Worm (Caenorhabditis elegans) whole organism, young adult: ENCODE measurements around the gene odr-1.

ENCODE experiments used
- C06A6.2 ChIP-seq: fragments of 200-800 bp; sonication (Bioruptor generic); conservative IDR thresholded peaks from 2 replicates; pipeline ENCODE4 v1.3.6; 2022; ENCODE audit warnings: missing genetic modification characterization, missing compliant biosample characterization
- D2030.7 ChIP-seq: fragments of 200-800 bp; sonication (Bioruptor generic); IDR thresholded peaks from 2 replicates; pipeline ENCODE4 v1.3.6; 2022; ENCODE audit warnings: missing genetic modification reagents, missing genetic modification characterization, missing compliant biosample characterization
- F39B2.1 ChIP-seq: fragments of 200-800 bp; sonication (Bioruptor generic); IDR thresholded peaks from 2 replicates; pipeline ENCODE4 v1.3.6; 2022; ENCODE audit warnings: missing genetic modification reagents, missing genetic modification characterization, missing compliant biosample characterization
- F52B5.7 ChIP-seq: sonication (generic microtip); optimal IDR thresholded peaks from 2 replicates; lab custom pipeline; 2016; ENCODE audit warnings: mild to moderate bottlenecking, missing genetic modification characterization, missing compliant biosample characterization
- F55B11.4 ChIP-seq: sonication (generic microtip); optimal IDR thresholded peaks from 2 replicates; lab custom pipeline; 2016; ENCODE audit warnings: missing compliant biosample characterization, missing genetic modification characterization, borderline replicate concordance; ENCODE audit not compliant: insufficient read depth
- F57A8.1 ChIP-seq: fragments of 200-800 bp; sonication (Bioruptor generic); optimal IDR thresholded peaks from 2 replicates; lab custom pipeline; 2018; ENCODE audit warnings: mild to moderate bottlenecking, missing genetic modification characterization, moderate library complexity, missing compliant biosample characterization
- K12H6.12 ChIP-seq: fragments of 200-800 bp; sonication (Bioruptor generic); optimal IDR thresholded peaks from 2 replicates; lab custom pipeline; 2018; ENCODE audit warnings: mild to moderate bottlenecking, missing genetic modification characterization, missing compliant biosample characterization
- Y53F4B.3 ChIP-seq: fragments of 200-800 bp; sonication (Bioruptor generic); IDR thresholded peaks from 2 replicates; pipeline ENCODE4 v1.3.6; 2022; ENCODE audit warnings: missing genetic modification reagents, missing genetic modification characterization, missing compliant biosample characterization
- Y56A3A.18 ChIP-seq: fragments of 200-800 bp; sonication (Bioruptor generic); IDR thresholded peaks from 2 replicates; pipeline ENCODE4 v1.3.6; 2022; ENCODE audit warnings: missing genetic modification reagents, missing genetic modification characterization, missing compliant biosample characterization
- Y95B8A.8 ChIP-seq: fragments of 200-800 bp; sonication (Bioruptor generic); IDR thresholded peaks from 2 replicates; pipeline ENCODE4 v1.3.6; 2022; ENCODE audit warnings: missing genetic modification reagents, missing genetic modification characterization, missing compliant biosample characterization
- ama-1 ChIP-seq, 3 experiments: fragments of 150-350 bp in 1 of 3; sonication (generic microtip) in 2 of 3; optimal IDR thresholded peaks; 2 replicates each; lab custom pipeline; 2014 to 2018; ENCODE audit warnings: missing biosample characterization in 2 of 3, missing genetic modification characterization in 2 of 3, missing genetic modification reagents in 2 of 3
- atf-7 ChIP-seq: sonication (generic microtip); optimal IDR thresholded peaks from 2 replicates; lab custom pipeline; 2017; ENCODE audit warnings: mild to moderate bottlenecking, missing genetic modification characterization, missing compliant biosample characterization
- athp-1 ChIP-seq: sonication (generic microtip); optimal IDR thresholded peaks from 2 replicates; lab custom pipeline; 2017; ENCODE audit warnings: mild to moderate bottlenecking, missing genetic modification characterization, missing compliant biosample characterization
- attf-5 ChIP-seq: fragments of 200-800 bp; sonication (Bioruptor generic); optimal IDR thresholded peaks from 2 replicates; lab custom pipeline; 2018; ENCODE audit warnings: mild to moderate bottlenecking, missing genetic modification characterization, missing compliant biosample characterization
- attf-6 ChIP-seq: fragments of 200-800 bp; sonication (Bioruptor generic); IDR thresholded peaks from 2 replicates; pipeline ENCODE4 v1.3.6; 2022; ENCODE audit warnings: missing genetic modification reagents, missing genetic modification characterization, missing compliant biosample characterization
- ccch-3 ChIP-seq: fragments of 200-800 bp; sonication (Bioruptor generic); optimal IDR thresholded peaks from 2 replicates; lab custom pipeline; 2018; ENCODE audit warnings: mild to moderate bottlenecking, missing genetic modification characterization, missing compliant biosample characterization
- ceh-27 ChIP-seq: fragments of 200-800 bp; sonication (Bioruptor generic); optimal IDR thresholded peaks from 2 replicates; lab custom pipeline; 2018; ENCODE audit warnings: mild to moderate bottlenecking, missing genetic modification characterization, moderate library complexity, missing compliant biosample characterization
- ceh-79 ChIP-seq: sonication (generic microtip); optimal IDR thresholded peaks from 2 replicates; lab custom pipeline; 2017; ENCODE audit warnings: mild to moderate bottlenecking, missing genetic modification characterization, missing compliant biosample characterization
- ceh-91 ChIP-seq: fragments of 200-800 bp; sonication (Bioruptor generic); IDR thresholded peaks from 2 replicates; pipeline ENCODE4 v1.3.6; 2022; ENCODE audit warnings: missing genetic modification reagents, missing genetic modification characterization, missing compliant biosample characterization
- die-1 ChIP-seq: sonication (generic microtip); optimal IDR thresholded peaks from 2 replicates; lab custom pipeline; 2016; ENCODE audit warnings: missing genotype, mild to moderate bottlenecking, missing genetic modification characterization, missing compliant biosample characterization
- dox-1 ChIP-seq: fragments of 200-800 bp; sonication (Bioruptor generic); IDR thresholded peaks from 2 replicates; pipeline ENCODE4 v1.3.6; 2022; ENCODE audit warnings: missing genetic modification reagents, missing genetic modification characterization, missing compliant biosample characterization
- dpff-1 ChIP-seq: sonication (generic microtip); optimal IDR thresholded peaks from 2 replicates; lab custom pipeline; 2017; ENCODE audit warnings: mild to moderate bottlenecking, missing genetic modification characterization, missing compliant biosample characterization
- egl-18 ChIP-seq: fragments of 200-800 bp; sonication (Bioruptor generic); IDR thresholded peaks from 2 replicates; pipeline ENCODE4 v1.3.6; 2022; ENCODE audit warnings: missing genetic modification reagents, missing genetic modification characterization, missing compliant biosample characterization
- egl-44 ChIP-seq: fragments of 200-800 bp; sonication (Bioruptor generic); IDR thresholded peaks from 2 replicates; pipeline ENCODE4 v1.3.6; 2022; ENCODE audit warnings: missing genetic modification reagents, missing genetic modification characterization, missing compliant biosample characterization
- egrh-3 ChIP-seq: fragments of 200-800 bp; sonication (Bioruptor generic); IDR thresholded peaks from 2 replicates; pipeline ENCODE4 v1.3.6; 2022; ENCODE audit warnings: missing genetic modification reagents, missing genetic modification characterization, missing compliant biosample characterization
- ekl-4 ChIP-seq: fragments of 200-800 bp; sonication (Bioruptor generic); IDR thresholded peaks from 2 replicates; pipeline ENCODE4 v1.3.6; 2022; ENCODE audit warnings: missing genetic modification reagents, missing genetic modification characterization, missing compliant biosample characterization
- gei-17 ChIP-seq: fragments of 200-800 bp; sonication (Bioruptor generic); optimal IDR thresholded peaks from 2 replicates; lab custom pipeline; 2018; ENCODE audit warnings: mild to moderate bottlenecking, missing genetic modification characterization, missing compliant biosample characterization
- hlh-12 ChIP-seq: sonication (generic microtip); optimal IDR thresholded peaks from 2 replicates; lab custom pipeline; 2016; ENCODE audit warnings: missing genetic modification characterization, missing compliant biosample characterization
- hlh-26 ChIP-seq: fragments of 200-800 bp; sonication (Bioruptor generic); conservative IDR thresholded peaks from 2 replicates; pipeline ENCODE4 v1.3.6; 2022; ENCODE audit warnings: missing genetic modification reagents, missing genetic modification characterization, missing compliant biosample characterization
- hmg-1.2 ChIP-seq: fragments of 200-800 bp; sonication (Bioruptor generic); IDR thresholded peaks from 2 replicates; pipeline ENCODE4 v1.3.6; 2022; ENCODE audit warnings: missing genetic modification reagents, missing genetic modification characterization, missing compliant biosample characterization
- hsf-1 ChIP-seq: fragments of 200-800 bp; sonication (Bioruptor generic); IDR thresholded peaks from 2 replicates; pipeline ENCODE4 v1.3.6; 2022; ENCODE audit warnings: missing genetic modification reagents, missing genetic modification characterization, missing compliant biosample characterization
- lin-35 ChIP-seq, 3 experiments: fragments of 150-350 bp in 2 of 3; sonication (generic microtip) in 1 of 3; optimal IDR thresholded peaks; 2 replicates each; lab custom pipeline; 2014 to 2018; ENCODE audit warnings: missing biosample characterization in 3 of 3, missing genetic modification characterization in 3 of 3, missing genetic modification reagents in 3 of 3
- lin-40 ChIP-seq: sonication (generic microtip); optimal IDR thresholded peaks from 2 replicates; lab custom pipeline; 2016; ENCODE audit warnings: missing genetic modification characterization, mild to moderate bottlenecking, missing compliant biosample characterization, missing genotype, missing genetic modification reagents
- lsl-1 ChIP-seq: fragments of 200-800 bp; sonication (Bioruptor generic); optimal IDR thresholded peaks from 2 replicates; lab custom pipeline; 2018; ENCODE audit warnings: mild to moderate bottlenecking, missing genetic modification characterization, moderate library complexity, missing compliant biosample characterization
- madf-10 ChIP-seq: sonication (generic microtip); optimal IDR thresholded peaks from 2 replicates; lab custom pipeline; 2016; ENCODE audit warnings: mild to moderate bottlenecking, missing genetic modification characterization, missing compliant biosample characterization
- madf-3 ChIP-seq: fragments of 200-800 bp; sonication (Bioruptor generic); IDR thresholded peaks from 2 replicates; pipeline ENCODE4 v1.3.6; 2022; ENCODE audit warnings: missing genetic modification reagents, missing genetic modification characterization, missing compliant biosample characterization
- mcd-1 ChIP-seq: fragments of 200-800 bp; sonication (Bioruptor generic); IDR thresholded peaks from 2 replicates; pipeline ENCODE4 v1.3.6; 2022; ENCODE audit warnings: missing genetic modification reagents, missing genetic modification characterization, missing compliant biosample characterization
- mxl-1 ChIP-seq: sonication (generic microtip); optimal IDR thresholded peaks from 2 replicates; lab custom pipeline; 2016; ENCODE audit warnings: missing genetic modification characterization, missing compliant biosample characterization
- nfya-1 ChIP-seq: sonication (generic microtip); optimal IDR thresholded peaks from 2 replicates; lab custom pipeline; 2017; ENCODE audit warnings: antibody characterized with exemption, missing compliant biosample characterization, missing genetic modification characterization, borderline replicate concordance; ENCODE audit not compliant: insufficient read depth
- nfyb-1 ChIP-seq: fragments of 200-800 bp; sonication (Bioruptor generic); IDR thresholded peaks from 2 replicates; pipeline ENCODE4 v1.3.6; 2022; ENCODE audit warnings: missing genetic modification reagents, missing genetic modification characterization, missing compliant biosample characterization
- nhr-27 ChIP-seq: fragments of 200-800 bp; sonication (Bioruptor generic); optimal IDR thresholded peaks from 2 replicates; lab custom pipeline; 2018; ENCODE audit warnings: mild to moderate bottlenecking, missing genetic modification characterization, moderate library complexity, missing compliant biosample characterization
- repo-1 ChIP-seq: sonication (generic microtip); optimal IDR thresholded peaks from 2 replicates; lab custom pipeline; 2017; ENCODE audit warnings: mild to moderate bottlenecking, missing genetic modification characterization, missing compliant biosample characterization
- sea-2 ChIP-seq: fragments of 200-800 bp; sonication (Bioruptor generic); IDR thresholded peaks from 2 replicates; pipeline ENCODE4 v1.3.6; 2022; ENCODE audit warnings: missing genetic modification characterization, missing compliant biosample characterization
- snpc-1.1 ChIP-seq: sonication (generic microtip); optimal IDR thresholded peaks from 2 replicates; lab custom pipeline; 2017; ENCODE audit warnings: missing genetic modification characterization, mild to moderate bottlenecking, missing compliant biosample characterization, antibody characterized with exemption, moderate library complexity, missing genotype, missing genetic modification reagents; ENCODE audit not compliant: insufficient read depth
- tbp1 ChIP-seq: fragments of 200-800 bp; sonication (Bioruptor generic); optimal IDR thresholded peaks from 2 replicates; lab custom pipeline; 2018; ENCODE audit warnings: mild to moderate bottlenecking, missing genetic modification characterization, missing compliant biosample characterization
- ztf-18 ChIP-seq: sonication (generic microtip); optimal IDR thresholded peaks from 2 replicates; lab custom pipeline; 2016; ENCODE audit warnings: missing genotype, mild to moderate bottlenecking, missing genetic modification characterization, missing compliant biosample characterization
- ztf-22 ChIP-seq: fragments of 200-800 bp; sonication (Bioruptor generic); optimal IDR thresholded peaks from 2 replicates; lab custom pipeline; 2018; ENCODE audit warnings: mild to moderate bottlenecking, missing genetic modification characterization, moderate library complexity, missing compliant biosample characterization
- ztf-25 ChIP-seq: fragments of 200-800 bp; sonication (Bioruptor generic); IDR thresholded peaks from 2 replicates; pipeline ENCODE4 v1.3.6; 2022; ENCODE audit warnings: missing genetic modification reagents, missing genetic modification characterization, missing compliant biosample characterization
- ztf-6 ChIP-seq: fragments of 200-800 bp; sonication (Bioruptor generic); IDR thresholded peaks from 2 replicates; pipeline ENCODE4 v1.3.6; 2022; ENCODE audit warnings: missing genetic modification reagents, missing genetic modification characterization, missing compliant biosample characterization

odr-1 gene

DNA sequence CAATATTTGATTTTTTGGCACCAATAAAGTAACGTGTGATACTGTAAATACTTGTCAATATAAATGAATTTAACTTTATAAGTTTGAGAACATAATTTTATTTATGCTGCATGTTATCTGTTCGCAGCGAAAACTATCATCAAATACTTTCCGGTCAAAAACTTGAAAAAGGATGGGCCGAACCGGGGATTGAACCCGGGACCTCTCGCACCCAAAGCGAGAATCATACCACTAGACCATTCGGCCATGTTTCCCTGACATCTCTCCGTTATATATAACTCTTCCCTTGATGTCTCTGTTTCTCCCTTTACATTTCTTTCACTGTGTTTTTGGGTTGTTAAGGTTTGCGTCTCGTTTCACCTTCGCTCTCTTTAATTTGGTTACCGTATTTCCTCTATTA, 39.0 kb downstream of the odr-1 start (continued):
- TF ChIP-seq lsl-1 = no peak
- peak; percentile 59 for TF ChIP-seq gei-17
- peak; percentile 52 for TF ChIP-seq atf-7 (tag; lab: Kevin White, UChicago)
- TF ChIP-seq mcd-1 (GFP tag; lab: Robert Waterston, UW) = peak; percentile 59
- no peak for TF ChIP-seq nfya-1 (tag; lab: Kevin White, UChicago)
- no peak for TF ChIP-seq hsf-1
- peak; percentile 89 for TF ChIP-seq nfyb-1
- peak; percentile 34 for TF ChIP-seq repo-1 (tag; lab: Kevin White, UChicago)
- TF ChIP-seq ztf-22 (GFP tag; lab: Kevin White, UChicago) = no peak
- TF ChIP-seq madf-3 (GFP tag; lab: Robert Waterston, UW) = no peak
- TF ChIP-seq athp-1 = peak; percentile 53
- TF ChIP-seq ceh-27 (GFP tag; lab: Kevin White, UChicago) = peak; percentile 68
- peak; percentile 71 for TF ChIP-seq hmg-1.2 (GFP tag; lab: Robert Waterston, UW)
- TF ChIP-seq F52B5.7 (tag; lab: Kevin White, UChicago) = peak; percentile 9
- TF ChIP-seq hlh-12 = peak; percentile 54
- TF ChIP-seq attf-6 = no peak
- TF ChIP-seq egl-18 = no peak
- TF ChIP-seq ceh-79 = peak; percentile 6
- TF ChIP-seq ccch-3 = no peak
- no peak for TF ChIP-seq ekl-4 (GFP tag; lab: Robert Waterston, UW)
- TF ChIP-seq madf-10 = peak; percentile 79
- TF ChIP-seq egl-44 (GFP tag; lab: Robert Waterston, UW) = peak; percentile 78; the same call in 1 of the 2 replicates
- peak; percentile 53 for TF ChIP-seq attf-5 (GFP tag; lab: Kevin White, UChicago)
- no peak for TF ChIP-seq ama-1 (optimal IDR thresholded peaks at IDR 0.05; lab: Kevin White, UChicago)
- peak; percentile 53 to 59 for TF ChIP-seq ama-1 (GFP tag; optimal IDR thresholded peaks at IDR 0.05; lab: Kevin White, UChicago)
- peak; percentile 19 for TF ChIP-seq snpc-1.1 (tag; lab: Kevin White, UChicago)
- TF ChIP-seq ztf-25 (GFP tag; lab: Robert Waterston, UW) = 0 out of 2 replicates have a peak, but pooled peaks have one; percentile 32
- no peak for TF ChIP-seq ceh-91 (GFP tag; lab: Robert Waterston, UW)
- TF ChIP-seq F39B2.1 (GFP tag; lab: Robert Waterston, UW) = no peak
- TF ChIP-seq die-1 (tag; lab: Kevin White, UChicago) = peak; percentile 89
- no peak for TF ChIP-seq egrh-3
- TF ChIP-seq mxl-1 (tag; lab: Kevin White, UChicago) = peak; percentile 50
- peak; percentile 67 for TF ChIP-seq ztf-18 (tag; lab: Kevin White, UChicago)
- TF ChIP-seq D2030.7 (GFP tag; lab: Robert Waterston, UW) = peak; percentile 77
- TF ChIP-seq F57A8.1 (GFP tag; lab: Kevin White, UChicago) = peak; percentile 2
- TF ChIP-seq sea-2 (GFP tag; lab: Robert Waterston, UW) = no peak
- peak; percentile 65; the same call in 1 of the 2 replicates for TF ChIP-seq Y95B8A.8 (GFP tag; lab: Robert Waterston, UW)
- TF ChIP-seq dpff-1 (tag; lab: Kevin White, UChicago) = no peak
- peak; percentile 86 for TF ChIP-seq dox-1 (GFP tag; lab: Robert Waterston, UW)
- no peak for TF ChIP-seq ztf-6 (GFP tag; lab: Robert Waterston, UW)
- TF ChIP-seq C06A6.2 (GFP tag; lab: Robert Waterston, UW) = no peak
- peak; percentile 95 for TF ChIP-seq Y56A3A.18
- TF ChIP-seq Y53F4B.3 (GFP tag; lab: Robert Waterston, UW) = peak; percentile 65; the same call in 1 of the 2 replicates
- peak in 1 of 3 experiments; percentile 71 for TF ChIP-seq lin-35 (GFP tag; optimal IDR thresholded peaks at IDR 0.05; lab: Kevin White, UChicago)
- peak; percentile 93 for TF ChIP-seq tbp1
- peak; percentile 80 for TF ChIP-seq lin-40 (tag; lab: Kevin White, UChicago)
- TF ChIP-seq F55B11.4 (tag; lab: Kevin White, UChicago) = no peak
- TF ChIP-seq K12H6.12 (tag; lab: Kevin White, UChicago) = peak; percentile 27
- no peak for TF ChIP-seq hlh-26 (GFP tag; lab: Robert Waterston, UW)
- no peak for TF ChIP-seq nhr-27 (tag; lab: Kevin White, UChicago)
